Worm (Caenorhabditis elegans) whole organism, L2 larva: Measurements from ENCODE around the gene bus-18.

Experiments
- ama-1 ChIP-seq: fragments of 150-350 bp; optimal IDR thresholded peaks from 2 replicates; lab custom pipeline; 2018; ENCODE audit warnings: inconsistent platforms
- ceh-82 ChIP-seq: fragments of 150-350 bp; optimal IDR thresholded peaks from 2 replicates; lab custom pipeline; 2014; ENCODE audit warnings: missing biosample characterization, missing genetic modification characterization
- dmd-4 ChIP-seq: sonication (generic microtip); optimal IDR thresholded peaks from 2 replicates; lab custom pipeline; 2017; ENCODE audit warnings: missing biosample characterization, missing genetic modification characterization
- lin-13 ChIP-seq: fragments of 150-350 bp; optimal IDR thresholded peaks from 2 replicates; lab custom pipeline; 2014; ENCODE audit warnings: missing biosample characterization, missing genetic modification reagents, missing genetic modification characterization
- lsy-2 ChIP-seq, 2 experiments: fragments of 150-350 bp in 1 of 2; sonication (generic microtip) in 1 of 2; optimal IDR thresholded peaks; 2 replicates each; lab custom pipeline; 2014 to 2017; ENCODE audit warnings: missing biosample characterization in 2 of 2, missing genetic modification characterization in 2 of 2
- mdl-1 ChIP-seq, 2 experiments: fragments of 150-350 bp in 1 of 2; sonication (generic microtip) in 1 of 2; optimal IDR thresholded peaks; 2 replicates each; lab custom pipeline; 2017; ENCODE audit warnings: missing biosample characterization in 2 of 2, missing genetic modification characterization in 2 of 2
- nhr-12 ChIP-seq: fragments of 150-350 bp; optimal IDR thresholded peaks from 2 replicates; lab custom pipeline; 2014; ENCODE audit warnings: missing biosample characterization, missing genetic modification characterization
- nhr-23 ChIP-seq: fragments of 150-350 bp; optimal IDR thresholded peaks from 2 replicates; lab custom pipeline; 2014; ENCODE audit warnings: missing biosample characterization, missing genetic modification reagents, missing genetic modification characterization
- nhr-25 ChIP-seq: fragments of 150-350 bp; sonication (generic microtip); optimal IDR thresholded peaks from 3 replicates; lab custom pipeline; 2014; ENCODE audit warnings: missing biosample characterization, missing genetic modification characterization
- unc-55 ChIP-seq: fragments of 150-350 bp; sonication (generic microtip); optimal IDR thresholded peaks from 3 replicates; lab custom pipeline; 2014; ENCODE audit warnings: missing biosample characterization, missing genetic modification reagents, missing genetic modification characterization
- zag-1 ChIP-seq: fragments of 150-350 bp; optimal IDR thresholded peaks from 2 replicates; lab custom pipeline; 2014; ENCODE audit warnings: missing biosample characterization, missing genetic modification characterization

- TF ChIP-seq ama-1 (lab: Kevin White, UChicago) (no peak), zag-1 (tag; lab: Kevin White, UChicago) (no peak), lin-13 (GFP tag; lab: Kevin White, UChicago) (no peak), lsy-2 (tag; optimal IDR thresholded peaks at IDR 0.05; lab: Kevin White, UChicago) (no peak), nhr-23 (tag; lab: Kevin White, UChicago) (no peak), unc-55 (GFP tag; lab: Kevin White, UChicago) (no peak), nhr-12 (tag; lab: Kevin White, UChicago) (no peak), mdl-1 (tag; optimal IDR thresholded peaks at IDR 0.05; lab: Kevin White, UChicago) (no peak), nhr-25 (tag; lab: Kevin White, UChicago) (peak; percentile 21), dmd-4 (no peak), ceh-82 (tag; lab: Kevin White, UChicago) (no peak)
Observed at ce11 chrV:11779810-11780209, 6.3 kb downstream of the bus-18 start.
